Fruit fly (Drosophila melanogaster) whole organism, embryonic: ENCODE measurements around the gene Cad74A.
A peak's percentile ranks its signal among the peaks of the same experiment; 100 is the strongest.

ENCODE experiments used
- ATbp ChIP-seq: fragments of 200-800 bp; sonication (Bioruptor generic); optimal IDR thresholded peaks from 2 replicates; lab custom pipeline; 2017; ENCODE audit warnings: missing biosample characterization, mild to moderate bottlenecking, missing genetic modification characterization, missing genetic modification reagents
- Ada2b ChIP-seq: fragments of 200-800 bp; sonication (Bioruptor generic); IDR thresholded peaks from 2 replicates; pipeline ENCODE4 v1.3.6; 2022; ENCODE audit warnings: missing biosample characterization, missing genetic modification characterization
- CG11456 ChIP-seq: fragments of 200-800 bp; sonication (Bioruptor generic); IDR thresholded peaks from 3 replicates; pipeline ENCODE4 v1.3.6; 2022; ENCODE audit warnings: missing biosample characterization, missing genetic modification characterization
- CG12659 ChIP-seq: fragments of 200-800 bp; sonication (Bioruptor generic); optimal IDR thresholded peaks from 3 replicates; lab custom pipeline; 2017; ENCODE audit warnings: mild to moderate bottlenecking, missing biosample characterization, missing genetic modification reagents, missing genetic modification characterization
- CG13296 ChIP-seq: fragments of 200-800 bp; sonication (Bioruptor generic); optimal IDR thresholded peaks from 3 replicates; lab custom pipeline; 2018; ENCODE audit warnings: missing biosample characterization, mild to moderate bottlenecking, missing genetic modification characterization
- CG14050 ChIP-seq: fragments of 200-800 bp; sonication (Bioruptor generic); IDR thresholded peaks from 3 replicates; pipeline ENCODE4 v1.3.6; 2022; ENCODE audit warnings: missing biosample characterization, missing genetic modification characterization
- CG14965 ChIP-seq: fragments of 200-800 bp; sonication (Bioruptor generic); optimal IDR thresholded peaks from 2 replicates; lab custom pipeline; 2016; ENCODE audit warnings: missing biosample characterization, missing genetic modification characterization, borderline replicate concordance
- CG15601 ChIP-seq: fragments of 200-800 bp; sonication (Bioruptor generic); optimal IDR thresholded peaks from 3 replicates; lab custom pipeline; 2019; ENCODE audit warnings: missing biosample characterization, mild to moderate bottlenecking, missing genetic modification characterization, moderate library complexity
- CG1603 ChIP-seq: fragments of 200-800 bp; sonication (Bioruptor generic); optimal IDR thresholded peaks from 2 replicates; lab custom pipeline; 2019; ENCODE audit warnings: missing biosample characterization, mild to moderate bottlenecking, missing genetic modification characterization, moderate library complexity
- CG16779 ChIP-seq: fragments of 200-800 bp; sonication (Bioruptor generic); IDR thresholded peaks from 2 replicates; pipeline ENCODE4 v1.3.6; 2022; ENCODE audit warnings: missing biosample characterization, missing genetic modification characterization
- CG17385 ChIP-seq: fragments of 200-800 bp; sonication (Bioruptor generic); optimal IDR thresholded peaks from 3 replicates; lab custom pipeline; 2018; ENCODE audit warnings: missing biosample characterization, mild to moderate bottlenecking, missing genetic modification characterization
- CG17612 ChIP-seq: fragments of 200-800 bp; sonication (Bioruptor generic); IDR thresholded peaks from 2 replicates; pipeline ENCODE4 v1.3.6; 2022; ENCODE audit warnings: missing biosample characterization, missing genetic modification characterization
- CG18476 ChIP-seq: fragments of 200-800 bp; sonication (Bioruptor generic); optimal IDR thresholded peaks from 2 replicates; lab custom pipeline; 2016; ENCODE audit warnings: missing biosample characterization, mild to moderate bottlenecking, missing genetic modification characterization
- CG2678 ChIP-seq: fragments of 200-800 bp; sonication (Bioruptor generic); optimal IDR thresholded peaks from 3 replicates; lab custom pipeline; 2019; ENCODE audit warnings: missing biosample characterization, mild to moderate bottlenecking, missing genetic modification characterization, moderate library complexity
- CG3847 ChIP-seq: fragments of 200-800 bp; sonication (Bioruptor generic); IDR thresholded peaks from 2 replicates; pipeline ENCODE4 v1.3.6; 2022; ENCODE audit warnings: missing biosample characterization, missing genetic modification characterization
- CG3995 ChIP-seq: fragments of 200-800 bp; sonication (Bioruptor generic); optimal IDR thresholded peaks from 3 replicates; lab custom pipeline; 2016; ENCODE audit warnings: missing biosample characterization, missing genetic modification characterization
- CG4617 ChIP-seq: fragments of 200-800 bp; sonication (Bioruptor generic); optimal IDR thresholded peaks from 3 replicates; lab custom pipeline; 2016; ENCODE audit warnings: missing biosample characterization, missing genetic modification characterization, borderline replicate concordance
- CG7357 ChIP-seq: fragments of 200-800 bp; sonication (Bioruptor generic); IDR thresholded peaks from 3 replicates; pipeline ENCODE4 v1.3.6; 2022; ENCODE audit warnings: missing biosample characterization, missing genetic modification characterization
- CG7556 ChIP-seq: fragments of 200-800 bp; sonication (Bioruptor generic); optimal IDR thresholded peaks from 2 replicates; lab custom pipeline; 2017; ENCODE audit warnings: missing biosample characterization, mild to moderate bottlenecking, missing genetic modification characterization
- CG7928 ChIP-seq: fragments of 200-800 bp; sonication (Bioruptor generic); optimal IDR thresholded peaks from 2 replicates; lab custom pipeline; 2017; ENCODE audit warnings: missing biosample characterization, mild to moderate bottlenecking, missing genetic modification characterization
- CG7963 ChIP-seq: fragments of 200-800 bp; sonication (Bioruptor generic); IDR thresholded peaks from 3 replicates; pipeline ENCODE4 v1.3.6; 2022; ENCODE audit warnings: missing biosample characterization, missing genetic modification characterization; ENCODE audit not compliant: partially characterized antibody
- CG8478 ChIP-seq: fragments of >200 bp; optimal IDR thresholded peaks from 2 replicates; lab custom pipeline; 2018
- D19A ChIP-seq: fragments of 200-800 bp; optimal IDR thresholded peaks from 3 replicates; lab custom pipeline; 2019; ENCODE audit warnings: missing biosample characterization, mild to moderate bottlenecking, missing genetic modification characterization, moderate library complexity
- Fer3 ChIP-seq: fragments of 200-800 bp; sonication (Bioruptor generic); optimal IDR thresholded peaks from 2 replicates; lab custom pipeline; 2018; ENCODE audit warnings: missing biosample characterization, mild to moderate bottlenecking, missing genetic modification characterization, moderate library complexity
- HLH3B ChIP-seq: fragments of 200-800 bp; sonication (Bioruptor generic); IDR thresholded peaks from 2 replicates; pipeline ENCODE4 v1.3.6; 2022; ENCODE audit warnings: missing biosample characterization, missing genetic modification characterization
- Jarid2 ChIP-seq: fragments of 200-800 bp; sonication (Bioruptor generic); optimal IDR thresholded peaks from 3 replicates; lab custom pipeline; 2017; ENCODE audit warnings: mild to moderate bottlenecking, missing biosample characterization, missing genetic modification reagents, missing genetic modification characterization
- Lim3 ChIP-seq: fragments of 200-800 bp; sonication (Bioruptor generic); IDR thresholded peaks from 2 replicates; pipeline ENCODE4 v1.3.6; 2022; ENCODE audit warnings: missing biosample characterization, missing genetic modification characterization
- Optix ChIP-seq: fragments of 200-800 bp; sonication (Bioruptor generic); IDR thresholded peaks from 3 replicates; pipeline ENCODE4 v1.3.6; 2022; ENCODE audit warnings: missing biosample characterization, missing genetic modification characterization
- Sox102F ChIP-seq: fragments of 200-800 bp; sonication (Bioruptor generic); optimal IDR thresholded peaks from 2 replicates; lab custom pipeline; 2018; ENCODE audit warnings: missing biosample characterization, mild to moderate bottlenecking, missing genetic modification characterization, moderate library complexity
- Taf1 ChIP-seq: fragments of 200-800 bp; sonication (Bioruptor generic); IDR thresholded peaks from 2 replicates; pipeline ENCODE4 v1.3.6; 2022; ENCODE audit warnings: missing biosample characterization, missing genetic modification characterization
- aop ChIP-seq: fragments of 200-800 bp; sonication (Bioruptor generic); IDR thresholded peaks from 2 replicates; pipeline ENCODE4 v1.3.6; 2022; ENCODE audit warnings: missing biosample characterization, missing genetic modification characterization
- ase ChIP-seq: fragments of 200-800 bp; sonication (Bioruptor generic); IDR thresholded peaks from 3 replicates; pipeline ENCODE4 v1.3.6; 2022; ENCODE audit warnings: missing biosample characterization, missing genetic modification characterization
- bowl ChIP-seq: fragments of 200-800 bp; sonication (Bioruptor generic); IDR thresholded peaks from 2 replicates; pipeline ENCODE4 v1.3.6; 2022; ENCODE audit warnings: missing biosample characterization, missing genetic modification characterization
- chif ChIP-seq, 2 experiments: fragments of 200-800 bp; sonication (Bioruptor generic); optimal IDR thresholded peaks; 3 replicates each; lab custom pipeline; 2016; ENCODE audit warnings: missing biosample characterization in 2 of 2, missing genetic modification characterization in 2 of 2
- dati ChIP-seq: fragments of 200-800 bp; sonication (Bioruptor generic); IDR thresholded peaks from 2 replicates; pipeline ENCODE4 v1.3.6; 2022; ENCODE audit warnings: missing biosample characterization, missing genetic modification characterization
- dpn ChIP-seq, 2 experiments: fragments of 200-800 bp; sonication (Bioruptor generic); optimal IDR thresholded peaks; 3 replicates each; lab custom pipeline; 2016; ENCODE audit warnings: missing biosample characterization in 2 of 2, missing genetic modification characterization in 2 of 2
- esg ChIP-seq: fragments of 200-800 bp; sonication (Bioruptor generic); conservative IDR thresholded peaks from 2 replicates; pipeline ENCODE4 v1.3.6; 2022; ENCODE audit warnings: missing biosample characterization, missing genetic modification characterization
- gsb-n ChIP-seq: fragments of 200-800 bp; sonication (Bioruptor generic); optimal IDR thresholded peaks from 3 replicates; lab custom pipeline; 2018; ENCODE audit warnings: missing biosample characterization, mild to moderate bottlenecking, missing genetic modification characterization
- hkb ChIP-seq, 2 experiments: fragments of 200-800 bp in 1 of 2; fragments of >200 bp in 1 of 2; sonication (Bioruptor generic) in 1 of 2; IDR thresholded peaks in 1 of 2; optimal IDR thresholded peaks in 1 of 2; 2 replicates each; pipeline versions ENCODE4 v1.3.6 to Lab custom; 2017 to 2022; ENCODE audit warnings: missing biosample characterization in 1 of 2, missing genetic modification characterization in 1 of 2
- ind ChIP-seq: fragments of 200-800 bp; sonication (Bioruptor generic); optimal IDR thresholded peaks from 3 replicates; lab custom pipeline; 2016; ENCODE audit warnings: missing biosample characterization, missing genetic modification characterization
- insv ChIP-seq, 2 experiments: fragments of 200-800 bp; sonication (Bioruptor generic); optimal IDR thresholded peaks; 3 replicates each; lab custom pipeline; 2016 to 2018; ENCODE audit warnings: missing biosample characterization in 2 of 2, missing genetic modification characterization in 2 of 2
- inv ChIP-seq: fragments of 200-800 bp; sonication (Bioruptor generic); IDR thresholded peaks from 2 replicates; pipeline ENCODE4 v1.3.6; 2022; ENCODE audit warnings: missing biosample characterization, missing genetic modification characterization; ENCODE audit not compliant: partially characterized antibody
- jigr1 ChIP-seq: fragments of 200-800 bp; sonication (Bioruptor generic); IDR thresholded peaks from 3 replicates; pipeline ENCODE4 v1.3.6; 2022; ENCODE audit warnings: missing biosample characterization, missing genetic modification characterization
- mam ChIP-seq: fragments of 200-800 bp; sonication (Bioruptor generic); optimal IDR thresholded peaks from 3 replicates; lab custom pipeline; 2016; ENCODE audit warnings: missing biosample characterization, missing genetic modification characterization
- mirr ChIP-seq: fragments of 200-800 bp; sonication (Bioruptor generic); optimal IDR thresholded peaks from 3 replicates; lab custom pipeline; 2018; ENCODE audit warnings: missing biosample characterization, mild to moderate bottlenecking, missing genetic modification characterization
- mld ChIP-seq: fragments of 200-800 bp; sonication (Bioruptor generic); IDR thresholded peaks from 3 replicates; pipeline ENCODE4 v1.3.6; 2022; ENCODE audit warnings: missing biosample characterization, missing genetic modification characterization; ENCODE audit not compliant: partially characterized antibody
- p53 ChIP-seq: fragments of 200-800 bp; sonication (Bioruptor generic); optimal IDR thresholded peaks from 2 replicates; lab custom pipeline; 2016; ENCODE audit warnings: missing biosample characterization, missing genetic modification characterization
- slbo ChIP-seq: fragments of 200-800 bp; sonication (Bioruptor generic); IDR thresholded peaks from 2 replicates; pipeline ENCODE4 v1.3.6; 2022; ENCODE audit warnings: missing biosample characterization, missing genetic modification characterization
- slou ChIP-seq: fragments of 200-800 bp; sonication (Bioruptor generic); optimal IDR thresholded peaks from 3 replicates; lab custom pipeline; 2016; ENCODE audit warnings: missing biosample characterization, missing genetic modification characterization
- vfl ChIP-seq: fragments of 200-800 bp; sonication (Bioruptor generic); optimal IDR thresholded peaks from 2 replicates; lab custom pipeline; 2016; ENCODE audit warnings: missing biosample characterization, missing genetic modification characterization

Cad74A gene

DNA sequence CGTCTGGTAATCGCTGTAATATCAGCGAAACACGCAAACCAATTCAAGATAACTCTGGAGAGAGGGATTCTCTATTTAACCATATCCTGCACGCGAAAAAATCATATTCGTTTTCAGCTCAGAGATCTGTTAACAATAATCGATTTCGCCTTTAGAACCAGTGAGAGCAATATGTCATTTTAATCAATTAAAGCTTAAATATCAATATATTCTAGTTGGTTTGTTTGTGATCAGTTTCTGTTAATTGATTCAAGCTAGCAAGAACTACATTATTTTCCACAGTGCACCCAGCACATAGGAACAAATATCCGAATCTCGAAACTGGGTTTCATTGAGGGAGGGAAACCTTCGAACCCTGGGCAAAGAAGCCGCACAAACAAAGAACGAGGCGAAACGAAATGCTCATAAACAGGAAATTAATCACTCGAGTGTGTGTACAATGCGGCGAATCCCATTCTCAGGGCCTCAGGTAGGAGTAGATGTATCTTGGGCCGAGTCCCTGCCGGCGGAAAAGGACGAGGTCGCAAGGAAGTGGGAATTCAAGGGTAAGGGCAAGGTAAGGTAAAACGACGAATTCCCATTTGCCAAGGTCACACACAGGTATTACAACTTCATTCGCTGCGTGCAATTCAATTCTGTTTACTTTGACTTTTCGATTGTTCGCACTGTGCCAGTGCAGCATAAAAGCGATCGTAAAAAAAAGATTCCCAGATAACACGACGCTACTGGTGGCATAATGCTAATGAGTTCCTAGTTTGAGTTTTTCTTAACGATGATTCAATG, 36.8 kb upstream of the Cad74A start (continued):
- peak; percentile 32 to 70 for TF ChIP-seq chif (GFP tag; optimal IDR thresholded peaks at IDR 0.05; lab: Kevin White, UChicago)
- TF ChIP-seq hkb (optimal IDR thresholded peaks at IDR 0.05; lab: Kevin White, UChicago) = no peak
- TF ChIP-seq hkb (GFP tag; IDR thresholded peaks at IDR 0.05; lab: Robert Waterston, UW) = no peak
- no peak for TF ChIP-seq mirr (GFP tag; lab: Kevin White, UChicago)
- TF ChIP-seq slbo (GFP tag; lab: Robert Waterston, UW) = no peak; the same call in 1 of the 2 replicates
- TF ChIP-seq insv (GFP tag; optimal IDR thresholded peaks at IDR 0.05; lab: Kevin White, UChicago) = peak in 1 of 2 experiments; percentile 1
- no peak for TF ChIP-seq Fer3 (tag; lab: Kevin White, UChicago)
- TF ChIP-seq Optix = peak; percentile 35; the same call in 1 of the 3 replicates
- TF ChIP-seq aop (GFP tag; lab: Robert Waterston, UW) = no peak
- peak; percentile 43 for TF ChIP-seq D19A (tag; lab: Kevin White, UChicago)
- no peak for TF ChIP-seq esg (GFP tag; lab: Robert Waterston, UW)
- TF ChIP-seq CG7357 (GFP tag; lab: Robert Waterston, UW) = no peak
- peak; percentile 56 for TF ChIP-seq vfl (GFP tag; lab: Kevin White, UChicago)
- TF ChIP-seq mam (GFP tag; lab: Kevin White, UChicago) = peak; percentile 13
- TF ChIP-seq Taf1 (GFP tag; lab: Robert Waterston, UW) = no peak
- no peak for TF ChIP-seq CG11456 (GFP tag; lab: Robert Waterston, UW)
- TF ChIP-seq CG3995 (GFP tag; lab: Kevin White, UChicago) = no peak
- no peak for TF ChIP-seq Lim3 (GFP tag; lab: Robert Waterston, UW)
- TF ChIP-seq CG15601 (tag; lab: Kevin White, UChicago) = no peak
- TF ChIP-seq CG1603 = peak; percentile 78
- no peak for TF ChIP-seq CG7928
- TF ChIP-seq gsb-n (tag; lab: Kevin White, UChicago) = peak; percentile 56
- TF ChIP-seq CG2678 = peak; percentile 34
- TF ChIP-seq ATbp (GFP tag; lab: Kevin White, UChicago) = no peak
- peak; percentile 12 for TF ChIP-seq CG17385 (GFP tag; lab: Kevin White, UChicago)
- TF ChIP-seq dati (GFP tag; lab: Robert Waterston, UW) = no peak
- TF ChIP-seq dpn (GFP tag; optimal IDR thresholded peaks at IDR 0.05; lab: Kevin White, UChicago) = peak; percentile 37 to 38
- TF ChIP-seq CG14050 = no peak
- TF ChIP-seq bowl (GFP tag; lab: Robert Waterston, UW) = no peak
- TF ChIP-seq jigr1 = no peak
- no peak for TF ChIP-seq CG7963
- peak; percentile 62 for TF ChIP-seq CG7556
- TF ChIP-seq CG16779 (GFP tag; lab: Robert Waterston, UW) = no peak
- TF ChIP-seq CG4617 (GFP tag; lab: Kevin White, UChicago) = no peak
- TF ChIP-seq p53 (GFP tag; lab: Kevin White, UChicago) = no peak
- no peak for TF ChIP-seq CG8478
- TF ChIP-seq slou (GFP tag; lab: Kevin White, UChicago) = no peak
- no peak for TF ChIP-seq CG3847 (GFP tag; lab: Robert Waterston, UW)
- TF ChIP-seq inv (GFP tag; lab: Robert Waterston, UW) = no peak
- peak; percentile 13 for TF ChIP-seq ind (GFP tag; lab: Kevin White, UChicago)
- no peak for TF ChIP-seq HLH3B (GFP tag; lab: Robert Waterston, UW)
- no peak for TF ChIP-seq CG14965
- TF ChIP-seq mld = no peak
- TF ChIP-seq CG17612 = no peak
- TF ChIP-seq CG18476 (GFP tag; lab: Kevin White, UChicago) = peak; percentile 26
- TF ChIP-seq CG13296 = no peak
- no peak for TF ChIP-seq Ada2b (GFP tag; lab: Robert Waterston, UW)
- TF ChIP-seq CG12659 = no peak
- TF ChIP-seq Jarid2 (GFP tag; lab: Kevin White, UChicago) = no peak
- TF ChIP-seq Sox102F (GFP tag; lab: Kevin White, UChicago) = no peak
- no peak for TF ChIP-seq ase (GFP tag; lab: Robert Waterston, UW)
